Worm (Caenorhabditis elegans): ENCODE measurements around the gene F59A6.13.

Gene F59A6.13

ce11 chrII:5055129-5055666 lies 32.6 kb downstream of the F59A6.13 start, which contains the start of the genes ify-1 and rpl-22 (continued):
- TF ChIP-seq aly-2 (tag; optimal IDR thresholded peaks at IDR 0.05), result peak; percentile 69
- TF ChIP-seq rnt-1 (tag; optimal IDR thresholded peaks at IDR 0.05), result peak; percentile 96
- TF ChIP-seq nhr-76 (tag; optimal IDR thresholded peaks at IDR 0.05), result no peak
- TF ChIP-seq sox-4 (tag; optimal IDR thresholded peaks at IDR 0.05), result peak; percentile 48
- TF ChIP-seq xbp-1 (tag; optimal IDR thresholded peaks at IDR 0.05), result peak; percentile 93
- TF ChIP-seq nhr-237 (tag; optimal IDR thresholded peaks at IDR 0.05), result peak; percentile 77
- peak; percentile 87 for TF ChIP-seq blmp-1 (tag; optimal IDR thresholded peaks at IDR 0.05)
- TF ChIP-seq sptf-1 (tag; optimal IDR thresholded peaks at IDR 0.05), result no peak
- peak; percentile 75 for TF ChIP-seq hpl-2 (GFP tag; optimal IDR thresholded peaks at IDR 0.05)
- TF ChIP-seq skn-1 (tag; optimal IDR thresholded peaks at IDR 0.05), result peak; percentile 95
- peak; percentile 93 for TF ChIP-seq nhr-19 (GFP tag; conservative IDR thresholded peaks at IDR 0.05)
- peak in 1 of 2 experiments; percentile 36 for TF ChIP-seq egl-27 (tag; optimal IDR thresholded peaks at IDR 0.05)
- TF ChIP-seq ets-5 (GFP tag; IDR thresholded peaks at IDR 0.05), result no peak
- no peak for TF ChIP-seq nhr-12 (tag; optimal IDR thresholded peaks at IDR 0.05)
- TF ChIP-seq tlp-1 (tag; optimal IDR thresholded peaks at IDR 0.05), result no peak
- TF ChIP-seq ceh-8 (GFP tag; optimal IDR thresholded peaks at IDR 0.05), result peak; percentile 83
- TF ChIP-seq unc-86 (tag; optimal IDR thresholded peaks at IDR 0.05), result peak; percentile 88
- TF ChIP-seq aha-1 (tag; optimal IDR thresholded peaks at IDR 0.05), result peak; percentile 36
- no peak for TF ChIP-seq hlh-4 (tag; optimal IDR thresholded peaks at IDR 0.05)
- TF ChIP-seq nhr-71 (tag; optimal IDR thresholded peaks at IDR 0.05), result peak; percentile 96
- TF ChIP-seq lsy-2 (tag; optimal IDR thresholded peaks at IDR 0.05), result peak; percentile 99 to 100
- peak; percentile 89 for TF ChIP-seq dsc-1 (tag; optimal IDR thresholded peaks at IDR 0.05)
- no peak for TF ChIP-seq nhr-84 (tag; optimal IDR thresholded peaks at IDR 0.05)
- TF ChIP-seq nhr-85 (tag), result peak; percentile 96
- peak in 1 of 2 experiments; percentile 78 for TF ChIP-seq ztf-11 (tag; optimal IDR thresholded peaks at IDR 0.05)
- TF ChIP-seq unc-130 (tag; optimal IDR thresholded peaks at IDR 0.05), result peak; percentile 99
- peak; percentile 51 for TF ChIP-seq sup-37 (GFP tag; optimal IDR thresholded peaks at IDR 0.05)
- peak; percentile 97 for TF ChIP-seq lin-15B (tag; optimal IDR thresholded peaks at IDR 0.05)
- no peak for TF ChIP-seq unc-30 (tag; optimal IDR thresholded peaks at IDR 0.05)
- TF ChIP-seq ceh-88 (GFP tag; IDR thresholded peaks at IDR 0.05), result peak; percentile 82
- TF ChIP-seq elt-2 (tag; optimal IDR thresholded peaks at IDR 0.05), result peak; percentile 99
- TF ChIP-seq nhr-90 (tag; optimal IDR thresholded peaks at IDR 0.05; ENCODE audit: poor library complexity), result peak; percentile 92
- TF ChIP-seq fos-1 (tag; optimal IDR thresholded peaks at IDR 0.05), result peak; percentile 86
- peak; percentile 92 for TF ChIP-seq tbx-2 (tag; optimal IDR thresholded peaks at IDR 0.05)
- TF ChIP-seq lir-3 (tag; optimal IDR thresholded peaks at IDR 0.05; ENCODE audit: poor library complexity), result peak; percentile 81
- peak; percentile 80 for TF ChIP-seq C04F5.9 (tag; optimal IDR thresholded peaks at IDR 0.05)
- peak; percentile 89 to 97 (median 94) for TF ChIP-seq ceh-82 (tag; optimal IDR thresholded peaks at IDR 0.05)
- TF ChIP-seq zip-4 (GFP tag; optimal IDR thresholded peaks at IDR 0.05), result peak; percentile 78
- peak; percentile 82 for TF ChIP-seq lin-39 (tag; optimal IDR thresholded peaks at IDR 0.05)
- no peak for TF ChIP-seq ceh-90 (tag; optimal IDR thresholded peaks at IDR 0.05)
- TF ChIP-seq fkh-4 (tag; optimal IDR thresholded peaks at IDR 0.05; ENCODE audit: borderline replicate concordance), result peak; percentile 54
- peak; percentile 92 for TF ChIP-seq lin-14 (GFP tag; optimal IDR thresholded peaks at IDR 0.05)
- peak; percentile 90 for TF ChIP-seq vab-15 (tag; optimal IDR thresholded peaks at IDR 0.05)
- TF ChIP-seq fkh-10 (GFP tag; optimal IDR thresholded peaks at IDR 0.05), result peak; percentile 87
- peak; percentile 93 for TF ChIP-seq isw-1 (GFP tag; IDR thresholded peaks at IDR 0.05)
- peak; percentile 95 for TF ChIP-seq nhr-77 (tag; optimal IDR thresholded peaks at IDR 0.05)
- no peak for TF ChIP-seq C34B4.2 (tag; optimal IDR thresholded peaks at IDR 0.05)
- TF ChIP-seq jun-1 (tag; optimal IDR thresholded peaks at IDR 0.05), result peak; percentile 89
- peak; percentile 98 for TF ChIP-seq C16A3.4 (tag; optimal IDR thresholded peaks at IDR 0.05)
- no peak for TF ChIP-seq ceh-63 (GFP tag; optimal IDR thresholded peaks at IDR 0.05)
- TF ChIP-seq pag-3 (tag; optimal IDR thresholded peaks at IDR 0.05; ENCODE audit: borderline replicate concordance, insufficient read depth), result no peak
- no peak for TF ChIP-seq ces-1 (GFP tag; optimal IDR thresholded peaks at IDR 0.05)
- TF ChIP-seq zag-1 (tag; optimal IDR thresholded peaks at IDR 0.05), result peak; percentile 17
